Fruit fly (Drosophila melanogaster) whole organism, embryonic: ENCODE measurements around the gene CG31431.
A peak's percentile ranks its signal among the peaks of the same experiment; 100 is the strongest.

ENCODE experiments used
- Antp ChIP-seq: fragments of 200-800 bp; sonication (Bioruptor generic); optimal IDR thresholded peaks from 3 replicates; lab custom pipeline; 2016; ENCODE audit warnings: missing biosample characterization, missing genetic modification characterization
- CG10209 ChIP-seq: fragments of 200-800 bp; sonication (Bioruptor generic); optimal IDR thresholded peaks from 3 replicates; lab custom pipeline; 2017; ENCODE audit warnings: missing biosample characterization, mild to moderate bottlenecking, missing genetic modification characterization, missing genetic modification reagents
- CG1024 ChIP-seq: fragments of 200-800 bp; sonication (Bioruptor generic); IDR thresholded peaks from 2 replicates; pipeline ENCODE4 v1.3.6; 2022; ENCODE audit warnings: missing biosample characterization, missing genetic modification characterization
- CG10565 ChIP-seq: fragments of 200-800 bp; sonication (Bioruptor generic); optimal IDR thresholded peaks from 3 replicates; lab custom pipeline; 2016; ENCODE audit warnings: missing biosample characterization, mild to moderate bottlenecking, missing genetic modification characterization
- CG11247 ChIP-seq: fragments of 200-800 bp; sonication (Bioruptor generic); IDR thresholded peaks from 2 replicates; pipeline ENCODE4 v1.3.6; 2022; ENCODE audit warnings: missing biosample characterization, missing genetic modification characterization
- CG11398 ChIP-seq: fragments of 200-800 bp; sonication (Bioruptor generic); optimal IDR thresholded peaks from 2 replicates; lab custom pipeline; 2016; ENCODE audit warnings: missing biosample characterization, missing genetic modification characterization
- CG14667 ChIP-seq: fragments of 200-800 bp; sonication (Bioruptor generic); IDR thresholded peaks from 2 replicates; pipeline ENCODE4 v1.3.6; 2022; ENCODE audit warnings: missing biosample characterization, missing genetic modification characterization
- CG1603 ChIP-seq: fragments of 200-800 bp; sonication (Bioruptor generic); optimal IDR thresholded peaks from 2 replicates; lab custom pipeline; 2019; ENCODE audit warnings: missing biosample characterization, mild to moderate bottlenecking, missing genetic modification characterization, moderate library complexity
- CG17361 ChIP-seq: fragments of 200-800 bp; sonication (Bioruptor generic); IDR thresholded peaks from 3 replicates; pipeline ENCODE4 v1.3.6; 2022; ENCODE audit warnings: missing biosample characterization, missing genetic modification characterization
- CG17912 ChIP-seq: fragments of 200-800 bp; sonication (Bioruptor generic); optimal IDR thresholded peaks from 2 replicates; lab custom pipeline; 2018; ENCODE audit warnings: missing biosample characterization, mild to moderate bottlenecking, missing genetic modification characterization
- CG18011 ChIP-seq: fragments of 200-800 bp; sonication (Bioruptor generic); optimal IDR thresholded peaks from 2 replicates; lab custom pipeline; 2017; ENCODE audit warnings: missing biosample characterization, missing genetic modification characterization, mild to moderate bottlenecking, moderate library complexity, missing genotype
- CG18764 ChIP-seq: fragments of 200-800 bp; sonication (Bioruptor generic); optimal IDR thresholded peaks from 3 replicates; lab custom pipeline; 2016; ENCODE audit warnings: missing biosample characterization, missing genetic modification characterization
- CG2129 ChIP-seq: fragments of 200-800 bp; sonication (Bioruptor generic); IDR thresholded peaks from 2 replicates; pipeline ENCODE4 v1.3.6; 2022; ENCODE audit warnings: missing biosample characterization, missing genetic modification characterization; ENCODE audit not compliant: partially characterized antibody
- CG2202 ChIP-seq: fragments of 200-800 bp; sonication (Bioruptor generic); optimal IDR thresholded peaks from 2 replicates; lab custom pipeline; 2018; ENCODE audit warnings: missing biosample characterization, mild to moderate bottlenecking, missing genetic modification characterization
- CG5180 ChIP-seq: fragments of 200-800 bp; sonication (Bioruptor generic); optimal IDR thresholded peaks from 3 replicates; lab custom pipeline; 2017; ENCODE audit warnings: missing biosample characterization, missing genetic modification characterization, mild to moderate bottlenecking, moderate library complexity, missing genetic modification reagents
- CG6254 ChIP-seq: fragments of 200-800 bp; sonication (Bioruptor generic); optimal IDR thresholded peaks from 3 replicates; lab custom pipeline; 2017; ENCODE audit warnings: mild to moderate bottlenecking, missing biosample characterization, missing genetic modification reagents, missing genetic modification characterization
- CG6272 ChIP-seq: fragments of 200-800 bp; sonication (Bioruptor generic); IDR thresholded peaks from 2 replicates; pipeline ENCODE4 v1.3.6; 2022; ENCODE audit warnings: missing biosample characterization, missing genetic modification characterization
- CG6854 ChIP-seq: fragments of 200-800 bp; sonication (Bioruptor generic); optimal IDR thresholded peaks from 3 replicates; lab custom pipeline; 2017; ENCODE audit warnings: missing biosample characterization, mild to moderate bottlenecking, missing genetic modification characterization
- CG7271 ChIP-seq: fragments of 200-800 bp; sonication (Bioruptor generic); optimal IDR thresholded peaks from 2 replicates; lab custom pipeline; 2018; ENCODE audit warnings: missing biosample characterization, mild to moderate bottlenecking, missing genetic modification characterization, moderate library complexity
- CG7745 ChIP-seq: fragments of 200-800 bp; sonication (Bioruptor generic); optimal IDR thresholded peaks from 2 replicates; lab custom pipeline; 2018; ENCODE audit warnings: missing biosample characterization, mild to moderate bottlenecking, missing genetic modification characterization, moderate library complexity
- CG7786 ChIP-seq: fragments of 200-800 bp; sonication (Bioruptor generic); optimal IDR thresholded peaks from 2 replicates; lab custom pipeline; 2016; ENCODE audit warnings: missing biosample characterization, missing genetic modification characterization
- CG8359 ChIP-seq: fragments of 200-800 bp; sonication (Bioruptor generic); optimal IDR thresholded peaks from 2 replicates; lab custom pipeline; 2017; ENCODE audit warnings: missing biosample characterization, mild to moderate bottlenecking, missing genetic modification characterization, borderline replicate concordance
- CG9215 ChIP-seq: fragments of 200-800 bp; sonication (Bioruptor generic); IDR thresholded peaks from 2 replicates; pipeline ENCODE4 v1.3.6; 2022; ENCODE audit warnings: missing biosample characterization, missing genetic modification characterization
- CG9437 ChIP-seq: fragments of 200-800 bp; sonication (Bioruptor generic); optimal IDR thresholded peaks from 2 replicates; lab custom pipeline; 2018; ENCODE audit warnings: missing biosample characterization, mild to moderate bottlenecking, missing genetic modification characterization
- Chrac-16 ChIP-seq: fragments of 200-800 bp; sonication (Bioruptor generic); optimal IDR thresholded peaks from 3 replicates; lab custom pipeline; 2016; ENCODE audit warnings: missing biosample characterization, missing genetic modification characterization
- CrebB ChIP-seq: fragments of 200-800 bp; sonication (Bioruptor generic); optimal IDR thresholded peaks from 3 replicates; lab custom pipeline; 2018; ENCODE audit warnings: missing biosample characterization, mild to moderate bottlenecking, missing genetic modification characterization
- Dref ChIP-seq: fragments of 200-800 bp; sonication (Bioruptor generic); IDR thresholded peaks from 2 replicates; pipeline ENCODE4 v1.3.6; 2022; ENCODE audit warnings: missing biosample characterization, missing genetic modification characterization
- Max ChIP-seq: fragments of 200-800 bp; sonication (Bioruptor generic); optimal IDR thresholded peaks from 2 replicates; lab custom pipeline; 2016; ENCODE audit warnings: missing biosample characterization, mild to moderate bottlenecking, missing genetic modification characterization
- Rx ChIP-seq: fragments of 200-800 bp; sonication (Bioruptor generic); IDR thresholded peaks from 2 replicates; pipeline ENCODE4 v1.3.6; 2022; ENCODE audit warnings: missing biosample characterization, missing genetic modification characterization
- Scr ChIP-seq: fragments of 200-800 bp; sonication (Bioruptor generic); IDR thresholded peaks from 2 replicates; pipeline ENCODE4 v1.3.6; 2022; ENCODE audit warnings: missing biosample characterization, missing genetic modification characterization; ENCODE audit not compliant: partially characterized antibody
- Sin3A ChIP-seq: fragments of >200 bp; optimal IDR thresholded peaks from 2 replicates; lab custom pipeline; 2018
- ara ChIP-seq: fragments of 200-800 bp; sonication (Bioruptor generic); IDR thresholded peaks from 2 replicates; pipeline ENCODE4 v1.3.6; 2022; ENCODE audit warnings: missing biosample characterization, missing genetic modification characterization
- ase ChIP-seq: fragments of 200-800 bp; sonication (Bioruptor generic); IDR thresholded peaks from 3 replicates; pipeline ENCODE4 v1.3.6; 2022; ENCODE audit warnings: missing biosample characterization, missing genetic modification characterization
- ash1 ChIP-seq: fragments of 200-800 bp; sonication (Bioruptor generic); optimal IDR thresholded peaks from 2 replicates; lab custom pipeline; 2018; ENCODE audit warnings: missing biosample characterization, mild to moderate bottlenecking, missing genetic modification characterization
- bbx ChIP-seq: fragments of 200-800 bp; sonication (Bioruptor generic); IDR thresholded peaks from 2 replicates; pipeline ENCODE4 v1.3.6; 2022; ENCODE audit warnings: missing biosample characterization, missing genetic modification characterization; ENCODE audit not compliant: partially characterized antibody
- cato ChIP-seq: fragments of 200-800 bp; sonication (Bioruptor generic); optimal IDR thresholded peaks from 2 replicates; lab custom pipeline; 2016; ENCODE audit warnings: missing biosample characterization, missing genetic modification characterization, borderline replicate concordance
- chn ChIP-seq: fragments of 200-800 bp; sonication (Bioruptor generic); optimal IDR thresholded peaks from 2 replicates; lab custom pipeline; 2016; ENCODE audit warnings: missing biosample characterization, missing genetic modification characterization
- fd102C ChIP-seq: fragments of 200-800 bp; sonication (Bioruptor generic); optimal IDR thresholded peaks from 2 replicates; lab custom pipeline; 2018; ENCODE audit warnings: missing biosample characterization, mild to moderate bottlenecking, missing genetic modification characterization, moderate library complexity
- fd96Cb ChIP-seq: fragments of 200-800 bp; sonication (Bioruptor generic); optimal IDR thresholded peaks from 2 replicates; lab custom pipeline; 2018; ENCODE audit warnings: missing biosample characterization, mild to moderate bottlenecking, missing genetic modification characterization, moderate library complexity
- fru ChIP-seq: fragments of >200 bp; optimal IDR thresholded peaks from 2 replicates; lab custom pipeline; 2017
- fu2 ChIP-seq: fragments of 200-800 bp; sonication (Bioruptor generic); optimal IDR thresholded peaks from 2 replicates; lab custom pipeline; 2016; ENCODE audit warnings: missing biosample characterization, missing genetic modification characterization
- gcm ChIP-seq: fragments of 200-800 bp; sonication (Bioruptor generic); optimal IDR thresholded peaks from 2 replicates; lab custom pipeline; 2019; ENCODE audit warnings: missing biosample characterization, mild to moderate bottlenecking, missing genetic modification characterization, moderate library complexity
- mam ChIP-seq: fragments of 200-800 bp; sonication (Bioruptor generic); optimal IDR thresholded peaks from 3 replicates; lab custom pipeline; 2016; ENCODE audit warnings: missing biosample characterization, missing genetic modification characterization
- oc ChIP-seq: fragments of 200-800 bp; sonication (Bioruptor generic); optimal IDR thresholded peaks from 2 replicates; lab custom pipeline; 2018; ENCODE audit warnings: missing biosample characterization, mild to moderate bottlenecking, missing genetic modification characterization, moderate library complexity
- pho ChIP-seq: fragments of 200-800 bp; sonication (Bioruptor generic); optimal IDR thresholded peaks from 2 replicates; lab custom pipeline; 2016; ENCODE audit warnings: missing biosample characterization, missing genetic modification characterization
- slou ChIP-seq: fragments of 200-800 bp; sonication (Bioruptor generic); optimal IDR thresholded peaks from 3 replicates; lab custom pipeline; 2016; ENCODE audit warnings: missing biosample characterization, missing genetic modification characterization
- stc ChIP-seq: fragments of 200-800 bp; sonication (Bioruptor generic); IDR thresholded peaks from 2 replicates; pipeline ENCODE4 v1.3.6; 2022; ENCODE audit warnings: missing biosample characterization, missing genetic modification characterization
- ttk ChIP-seq: fragments of 200-800 bp; sonication (Bioruptor generic); IDR thresholded peaks from 2 replicates; pipeline ENCODE4 v2.1.2; 2022; ENCODE audit warnings: missing biosample characterization, missing genetic modification characterization
- tup ChIP-seq: fragments of 200-800 bp; sonication (Bioruptor generic); optimal IDR thresholded peaks from 2 replicates; lab custom pipeline; 2016; ENCODE audit warnings: missing biosample characterization, mild to moderate bottlenecking, missing genetic modification characterization, moderate library complexity
- zf30C ChIP-seq: fragments of 200-800 bp; sonication (Bioruptor generic); optimal IDR thresholded peaks from 3 replicates; lab custom pipeline; 2018; ENCODE audit warnings: missing biosample characterization, mild to moderate bottlenecking, missing genetic modification characterization
- zfh2 ChIP-seq: fragments of 200-800 bp; sonication (Bioruptor generic); optimal IDR thresholded peaks from 2 replicates; lab custom pipeline; 2016; ENCODE audit warnings: missing biosample characterization, missing genetic modification characterization

Gene CG31431

DNA sequence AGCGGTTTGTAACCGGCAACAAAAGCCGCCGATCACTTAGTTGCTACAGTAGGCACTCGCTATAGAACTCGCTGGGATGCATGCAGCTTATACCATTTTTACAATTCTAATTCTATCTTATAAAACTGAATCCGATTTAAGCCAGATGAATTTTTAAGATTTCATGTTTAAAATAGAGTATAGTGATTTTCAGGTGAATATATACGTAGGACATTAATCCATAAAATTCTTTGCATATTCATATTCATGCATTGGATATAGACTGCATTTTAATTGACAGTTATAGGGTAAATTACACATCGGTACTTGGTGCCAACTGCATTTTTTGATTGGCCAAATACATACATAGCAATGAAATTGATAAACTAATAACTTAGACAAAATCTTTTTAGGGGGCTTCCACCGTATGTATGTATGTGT is 17.1 kb downstream of the CG31431 start (continued):
- no peak for TF ChIP-seq CG6254 (GFP tag; lab: Kevin White, UChicago)
- TF ChIP-seq chn (GFP tag; lab: Kevin White, UChicago): no peak
- no peak for TF ChIP-seq CG18764 (GFP tag; lab: Kevin White, UChicago)
- no peak for TF ChIP-seq CG2129 (GFP tag; lab: Robert Waterston, UW)
- no peak for TF ChIP-seq CG10565 (GFP tag; lab: Kevin White, UChicago)
- no peak for TF ChIP-seq Dref (GFP tag; lab: Robert Waterston, UW)
- TF ChIP-seq Chrac-16: peak; percentile 18
- no peak for TF ChIP-seq zfh2 (GFP tag; lab: Kevin White, UChicago)
- peak; percentile 38; the same call in 1 of the 2 replicates for TF ChIP-seq ttk (GFP tag; lab: Robert Waterston, UW)
- TF ChIP-seq CG17912 (GFP tag; lab: Kevin White, UChicago): no peak
- TF ChIP-seq ash1 (GFP tag; lab: Kevin White, UChicago): no peak
- no peak for TF ChIP-seq fru (lab: Kevin White, UChicago)
- TF ChIP-seq Rx (GFP tag; lab: Robert Waterston, UW): peak; percentile 46; the same call in 1 of the 2 replicates
- no peak for TF ChIP-seq CG7271
- TF ChIP-seq zf30C (GFP tag; lab: Kevin White, UChicago): no peak
- no peak for TF ChIP-seq fu2 (GFP tag; lab: Kevin White, UChicago)
- no peak for TF ChIP-seq CG8359 (GFP tag; lab: Kevin White, UChicago)
- TF ChIP-seq tup (GFP tag; lab: Kevin White, UChicago): no peak
- no peak for TF ChIP-seq Scr (GFP tag; lab: Robert Waterston, UW)
- TF ChIP-seq oc (tag; lab: Kevin White, UChicago): no peak
- TF ChIP-seq fd102C (GFP tag; lab: Kevin White, UChicago): no peak
- TF ChIP-seq CG1603 (tag; lab: Kevin White, UChicago): peak; percentile 44
- no peak for TF ChIP-seq CG1024 (GFP tag; lab: Robert Waterston, UW)
- peak; percentile 59; the same call in 1 of the 3 replicates for TF ChIP-seq ase (GFP tag; lab: Robert Waterston, UW)
- no peak for TF ChIP-seq CG11247
- no peak for TF ChIP-seq Max (GFP tag; lab: Kevin White, UChicago)
- TF ChIP-seq bbx (GFP tag; lab: Robert Waterston, UW): no peak
- TF ChIP-seq CG18011: no peak
- no peak for TF ChIP-seq pho
- TF ChIP-seq CG6854: no peak
- peak; percentile 23; the same call in 1 of the 2 replicates for TF ChIP-seq CG6272 (GFP tag; lab: Robert Waterston, UW)
- TF ChIP-seq CG2202: no peak
- TF ChIP-seq mam (GFP tag; lab: Kevin White, UChicago): peak; percentile 0
- no peak for TF ChIP-seq CG5180
- peak; percentile 11 for TF ChIP-seq gcm (GFP tag; lab: Kevin White, UChicago)
- TF ChIP-seq CG7786 (GFP tag; lab: Kevin White, UChicago): no peak
- TF ChIP-seq Sin3A: no peak
- TF ChIP-seq CG9437 (GFP tag; lab: Kevin White, UChicago): no peak
- TF ChIP-seq CG9215 (GFP tag; lab: Robert Waterston, UW): no peak; the same call in 1 of the 2 replicates
- TF ChIP-seq stc (GFP tag; lab: Robert Waterston, UW): 0 out of 2 replicates have a peak, but pooled peaks have one; percentile 50
- TF ChIP-seq CrebB (tag; lab: Kevin White, UChicago): no peak
- peak; percentile 40 for TF ChIP-seq ara (GFP tag; lab: Robert Waterston, UW)
- no peak for TF ChIP-seq CG7745
- peak; percentile 85 for TF ChIP-seq CG17361 (GFP tag; lab: Robert Waterston, UW)
- peak; percentile 14 for TF ChIP-seq slou (GFP tag; lab: Kevin White, UChicago)
- TF ChIP-seq CG14667 (GFP tag; lab: Robert Waterston, UW): 0 out of 2 replicates have a peak, but pooled peaks have one; percentile 42
- TF ChIP-seq Antp (GFP tag; lab: Kevin White, UChicago): peak; percentile 25
- TF ChIP-seq CG11398 (GFP tag; lab: Kevin White, UChicago): no peak
- no peak for TF ChIP-seq cato (GFP tag; lab: Kevin White, UChicago)
- peak; percentile 34 for TF ChIP-seq fd96Cb
- peak; percentile 22 for TF ChIP-seq CG10209 (GFP tag; lab: Kevin White, UChicago)
